Fruit fly (Drosophila melanogaster) whole organism, embryonic: ENCODE data around the gene SoYb.

Source experiments
- C15 ChIP-seq: fragments of 200-800 bp; sonication (Bioruptor generic); IDR thresholded peaks from 3 replicates; pipeline ENCODE4 v1.3.6; 2022; ENCODE audit warnings: missing biosample characterization, missing genetic modification characterization
- CG10274 ChIP-seq: fragments of 200-800 bp; sonication (Bioruptor generic); optimal IDR thresholded peaks from 3 replicates; lab custom pipeline; 2017; ENCODE audit warnings: missing biosample characterization, mild to moderate bottlenecking, missing genetic modification characterization
- CG11085 ChIP-seq: fragments of 200-800 bp; sonication (Bioruptor generic); IDR thresholded peaks from 2 replicates; pipeline ENCODE4 v1.3.6; 2022; ENCODE audit warnings: missing biosample characterization, missing genetic modification characterization
- CG11093 ChIP-seq: fragments of 200-800 bp; sonication (Bioruptor generic); IDR thresholded peaks from 3 replicates; pipeline ENCODE4 v1.3.6; 2022; ENCODE audit warnings: missing biosample characterization, missing genetic modification characterization
- CG12236 ChIP-seq: fragments of 200-800 bp; sonication (Bioruptor generic); optimal IDR thresholded peaks from 2 replicates; lab custom pipeline; 2016; ENCODE audit warnings: missing biosample characterization, missing genetic modification characterization
- CG12391 ChIP-seq: fragments of 200-800 bp; sonication (Bioruptor generic); optimal IDR thresholded peaks from 3 replicates; lab custom pipeline; 2018; ENCODE audit warnings: missing biosample characterization, mild to moderate bottlenecking, missing genetic modification characterization, moderate library complexity
- CG13287 ChIP-seq: fragments of 200-800 bp; sonication (Bioruptor generic); IDR thresholded peaks from 2 replicates; pipeline ENCODE4 v1.3.6; 2022; ENCODE audit warnings: missing biosample characterization, missing genetic modification characterization; ENCODE audit not compliant: partially characterized antibody
- CG16863 ChIP-seq: fragments of 200-800 bp; sonication (Bioruptor generic); optimal IDR thresholded peaks from 3 replicates; lab custom pipeline; 2016; ENCODE audit warnings: missing biosample characterization, missing genetic modification characterization
- CG2120 ChIP-seq: fragments of 200-800 bp; sonication (Bioruptor generic); optimal IDR thresholded peaks from 3 replicates; lab custom pipeline; 2016; ENCODE audit warnings: missing biosample characterization, missing genetic modification characterization
- CG3281 ChIP-seq: fragments of 200-800 bp; sonication (Bioruptor generic); optimal IDR thresholded peaks from 3 replicates; lab custom pipeline; 2017; ENCODE audit warnings: missing biosample characterization, mild to moderate bottlenecking, missing genetic modification characterization
- CG33557 ChIP-seq: fragments of 200-800 bp; sonication (Bioruptor generic); optimal IDR thresholded peaks from 2 replicates; lab custom pipeline; 2019; ENCODE audit warnings: missing biosample characterization, mild to moderate bottlenecking, missing genetic modification characterization, moderate library complexity
- CG3726 ChIP-seq: fragments of 200-800 bp; sonication (Bioruptor generic); IDR thresholded peaks from 3 replicates; pipeline ENCODE4, ENCODE4 v1.3.6; 2022; ENCODE audit warnings: missing biosample characterization, missing genetic modification characterization
- CG4360 ChIP-seq: fragments of 200-800 bp; sonication (Bioruptor generic); IDR thresholded peaks from 2 replicates; pipeline ENCODE4 v1.3.6; 2022; ENCODE audit warnings: missing biosample characterization, missing genetic modification characterization
- CG4707 ChIP-seq: fragments of 200-800 bp; sonication (Bioruptor generic); optimal IDR thresholded peaks from 2 replicates; lab custom pipeline; 2018; ENCODE audit warnings: missing biosample characterization, mild to moderate bottlenecking, missing genetic modification characterization, moderate library complexity
- CG6813 ChIP-seq: fragments of 200-800 bp; sonication (Bioruptor generic); optimal IDR thresholded peaks from 2 replicates; lab custom pipeline; 2017; ENCODE audit warnings: missing biosample characterization, missing genetic modification characterization, mild to moderate bottlenecking, moderate library complexity, missing genetic modification reagents
- CG9797 ChIP-seq: fragments of 200-800 bp; sonication (Bioruptor generic); optimal IDR thresholded peaks from 3 replicates; lab custom pipeline; 2018; ENCODE audit warnings: missing biosample characterization, mild to moderate bottlenecking, missing genetic modification characterization
- CkIIα-i1 ChIP-seq: fragments of 200-800 bp; sonication (Bioruptor generic); IDR thresholded peaks from 2 replicates; pipeline ENCODE4 v1.3.6; 2022; ENCODE audit warnings: missing biosample characterization, missing genetic modification characterization
- Dad ChIP-seq: fragments of 200-800 bp; sonication (Bioruptor generic); optimal IDR thresholded peaks from 3 replicates; lab custom pipeline; 2016; ENCODE audit warnings: missing biosample characterization, missing genetic modification characterization
- Doc2 ChIP-seq: fragments of 200-800 bp; sonication (Bioruptor generic); IDR thresholded peaks from 2 replicates; pipeline ENCODE4 v1.3.6; 2022; ENCODE audit warnings: missing biosample characterization, missing genetic modification characterization
- Fer1 ChIP-seq: fragments of 200-800 bp; sonication (Bioruptor generic); optimal IDR thresholded peaks from 2 replicates; lab custom pipeline; 2017; ENCODE audit warnings: missing biosample characterization, mild to moderate bottlenecking, missing genetic modification characterization
- H2.0 ChIP-seq: fragments of 200-800 bp; sonication (Bioruptor generic); IDR thresholded peaks from 2 replicates; pipeline ENCODE4 v1.3.6; 2022; ENCODE audit warnings: missing biosample characterization, missing genetic modification characterization
- NC2β ChIP-seq: fragments of 200-800 bp; sonication (Bioruptor generic); optimal IDR thresholded peaks from 2 replicates; lab custom pipeline; 2016; ENCODE audit warnings: missing biosample characterization, missing genetic modification characterization
- NK7.1 ChIP-seq: fragments of 200-800 bp; sonication (Bioruptor generic); optimal IDR thresholded peaks from 3 replicates; lab custom pipeline; 2016; ENCODE audit warnings: missing biosample characterization, missing genetic modification characterization
- Neu2 ChIP-seq: fragments of 200-800 bp; sonication (Bioruptor generic); optimal IDR thresholded peaks from 3 replicates; lab custom pipeline; 2016; ENCODE audit warnings: missing biosample characterization, missing genetic modification characterization, borderline replicate concordance
- Nf-YA ChIP-seq: fragments of 200-800 bp; sonication (Bioruptor generic); IDR thresholded peaks from 2 replicates; pipeline ENCODE4 v1.3.6; 2022; ENCODE audit warnings: missing biosample characterization, missing genetic modification characterization
- Nf-YC ChIP-seq: fragments of 200-800 bp; optimal IDR thresholded peaks from 3 replicates; lab custom pipeline; 2019; ENCODE audit warnings: missing biosample characterization, mild to moderate bottlenecking, missing genetic modification characterization, moderate library complexity
- Side ChIP-seq: fragments of 200-800 bp; sonication (Bioruptor generic); optimal IDR thresholded peaks from 2 replicates; lab custom pipeline; 2016; ENCODE audit warnings: missing biosample characterization, missing genetic modification characterization
- Sox102F ChIP-seq: fragments of 200-800 bp; sonication (Bioruptor generic); optimal IDR thresholded peaks from 2 replicates; lab custom pipeline; 2018; ENCODE audit warnings: missing biosample characterization, mild to moderate bottlenecking, missing genetic modification characterization, moderate library complexity
- ab ChIP-seq: fragments of 200-800 bp; sonication (Bioruptor generic); optimal IDR thresholded peaks from 2 replicates; lab custom pipeline; 2016; ENCODE audit warnings: missing biosample characterization, missing genetic modification characterization
- amos ChIP-seq: fragments of 200-800 bp; sonication (Bioruptor generic); IDR thresholded peaks from 2 replicates; pipeline ENCODE4 v1.3.6; 2022; ENCODE audit warnings: missing biosample characterization, missing genetic modification characterization; ENCODE audit not compliant: partially characterized antibody
- bab2 ChIP-seq: fragments of 200-800 bp; sonication (Bioruptor generic); optimal IDR thresholded peaks from 2 replicates; lab custom pipeline; 2016; ENCODE audit warnings: missing biosample characterization, missing genetic modification characterization
- chif ChIP-seq, 2 experiments: fragments of 200-800 bp; sonication (Bioruptor generic); optimal IDR thresholded peaks; 3 replicates each; lab custom pipeline; 2016; ENCODE audit warnings: missing biosample characterization in 2 of 2, missing genetic modification characterization in 2 of 2
- dati ChIP-seq: fragments of 200-800 bp; sonication (Bioruptor generic); IDR thresholded peaks from 2 replicates; pipeline ENCODE4 v1.3.6; 2022; ENCODE audit warnings: missing biosample characterization, missing genetic modification characterization
- disco-r ChIP-seq: fragments of 200-800 bp; sonication (Bioruptor generic); optimal IDR thresholded peaks from 2 replicates; lab custom pipeline; 2016; ENCODE audit warnings: missing biosample characterization, missing genetic modification characterization
- ems ChIP-seq: fragments of 200-800 bp; sonication (Bioruptor generic); optimal IDR thresholded peaks from 3 replicates; lab custom pipeline; 2016; ENCODE audit warnings: missing biosample characterization, missing genetic modification characterization
- ham ChIP-seq: fragments of 200-800 bp; sonication (Bioruptor generic); IDR thresholded peaks from 2 replicates; pipeline ENCODE4 v1.3.6; 2022; ENCODE audit warnings: missing biosample characterization, missing genetic modification characterization
- her ChIP-seq: fragments of 200-800 bp; sonication (Bioruptor generic); optimal IDR thresholded peaks from 2 replicates; lab custom pipeline; 2016; ENCODE audit warnings: missing biosample characterization, missing genetic modification characterization
- kni ChIP-seq: fragments of 200-800 bp; sonication (Bioruptor generic); optimal IDR thresholded peaks from 3 replicates; lab custom pipeline; 2017; ENCODE audit warnings: mild to moderate bottlenecking, missing biosample characterization, missing genetic modification reagents, missing genetic modification characterization
- lbe ChIP-seq: fragments of 200-800 bp; sonication (Bioruptor generic); optimal IDR thresholded peaks from 2 replicates; lab custom pipeline; 2016; ENCODE audit warnings: missing biosample characterization, mild to moderate bottlenecking, missing genetic modification characterization
- onecut ChIP-seq: fragments of 200-800 bp; sonication (Bioruptor generic); IDR thresholded peaks from 2 replicates; pipeline ENCODE4 v1.3.6; 2022; ENCODE audit warnings: missing biosample characterization, missing genetic modification characterization
- pan ChIP-seq, 4 experiments: fragments of >200 bp in 3 of 4; fragments of 200-800 bp in 1 of 4; sonication (Bioruptor generic) in 1 of 4; optimal IDR thresholded peaks in 3 of 4; IDR thresholded peaks in 1 of 4; 2 replicates each; pipeline versions ENCODE4 v1.3.6 to Lab custom; 2017 to 2022; ENCODE audit warnings: missing biosample characterization in 2 of 4, missing genetic modification characterization in 2 of 4, mixed read lengths in 1 of 4
- pzg ChIP-seq: fragments of 200-800 bp; sonication (Bioruptor generic); optimal IDR thresholded peaks from 3 replicates; lab custom pipeline; 2018; ENCODE audit warnings: missing biosample characterization, mild to moderate bottlenecking, missing genetic modification characterization, moderate library complexity
- sc ChIP-seq, 3 experiments: fragments of >200 bp in 2 of 3; fragments of 200-800 bp in 1 of 3; sonication (Bioruptor generic) in 1 of 3; optimal IDR thresholded peaks; 2 replicates in 2 of 3; 3 replicates in 1 of 3; lab custom pipeline; 2017; ENCODE audit warnings: mild to moderate bottlenecking in 1 of 3, missing biosample characterization in 1 of 3, missing genetic modification characterization in 1 of 3, missing genetic modification reagents in 1 of 3
- sens-2 ChIP-seq: fragments of 200-800 bp; sonication (Bioruptor generic); IDR thresholded peaks from 2 replicates; pipeline ENCODE4 v1.3.6; 2022; ENCODE audit warnings: missing biosample characterization, missing genetic modification characterization
- sug ChIP-seq: fragments of 200-800 bp; optimal IDR thresholded peaks from 2 replicates; lab custom pipeline; 2019; ENCODE audit warnings: missing biosample characterization, mild to moderate bottlenecking, missing genetic modification characterization, moderate library complexity
- tll ChIP-seq, 2 experiments: fragments of 200-800 bp in 1 of 2; fragments of >200 bp in 1 of 2; sonication (Bioruptor generic) in 1 of 2; optimal IDR thresholded peaks; 2 replicates each; lab custom pipeline; 2017 to 2019; ENCODE audit warnings: missing biosample characterization in 2 of 2, missing genetic modification characterization in 2 of 2, mild to moderate bottlenecking in 1 of 2, moderate library complexity in 1 of 2
- trh ChIP-seq: fragments of 200-800 bp; sonication (Bioruptor generic); optimal IDR thresholded peaks from 2 replicates; lab custom pipeline; 2016; ENCODE audit warnings: missing biosample characterization, missing genetic modification characterization
- zen2 ChIP-seq: fragments of 200-800 bp; sonication (Bioruptor generic); IDR thresholded peaks from 3 replicates; pipeline ENCODE4 v1.3.6; 2022; ENCODE audit warnings: missing biosample characterization, missing genetic modification characterization; ENCODE audit not compliant: partially characterized antibody

SoYb gene

DNA sequence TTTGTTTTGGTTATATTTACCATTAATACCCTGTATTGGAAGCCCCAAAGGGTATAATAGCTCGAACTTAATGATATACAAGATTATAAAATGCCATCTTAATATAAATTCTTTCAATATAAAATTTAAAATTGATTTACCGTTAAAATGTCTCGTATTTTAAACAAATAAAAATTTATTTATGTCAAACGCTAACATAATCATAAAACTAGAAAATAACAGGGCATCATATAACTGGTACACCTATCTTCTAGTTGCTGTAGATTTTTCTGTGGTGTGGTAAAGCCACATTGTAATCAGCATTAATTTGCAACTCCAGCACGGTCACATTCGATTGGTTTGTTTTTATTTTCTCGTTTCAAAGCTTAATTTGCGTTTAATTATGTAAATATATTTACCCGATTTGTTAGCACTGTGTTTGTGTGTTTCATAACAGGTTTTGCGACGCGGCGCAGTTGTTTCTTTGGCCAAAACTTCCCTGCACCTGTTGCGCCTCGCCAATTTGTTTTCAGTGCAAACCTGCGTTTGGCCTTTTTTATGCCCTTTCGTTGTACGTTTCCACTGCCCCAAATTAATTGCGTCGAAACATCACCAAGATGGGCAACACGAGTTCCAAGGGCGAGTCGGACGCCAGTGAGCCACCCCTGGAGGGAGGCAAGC, 45.4 kb downstream of the SoYb start, which contains the start of the genes CG4658 and CG5846 (continued):
- TF ChIP-seq CG3281 (GFP tag; lab: Kevin White, UChicago) (peak; percentile 89), CG16863 (GFP tag; lab: Kevin White, UChicago) (peak; percentile 87), chif (GFP tag; optimal IDR thresholded peaks at IDR 0.05; lab: Kevin White, UChicago) (peak; percentile 83 to 92), Neu2 (GFP tag; lab: Kevin White, UChicago) (no peak), zen2 (GFP tag; lab: Robert Waterston, UW) (no peak), sc (optimal IDR thresholded peaks at IDR 0.05; lab: Kevin White, UChicago) (no peak), sc (GFP tag; optimal IDR thresholded peaks at IDR 0.05; lab: Kevin White, UChicago) (peak; percentile 82), Sox102F (GFP tag; lab: Kevin White, UChicago) (peak; percentile 98), her (GFP tag; lab: Kevin White, UChicago) (peak; percentile 43), Doc2 (GFP tag; lab: Robert Waterston, UW) (peak; percentile 48; the same call in 1 of the 2 replicates), tll (GFP tag; optimal IDR thresholded peaks at IDR 0.05; lab: Kevin White, UChicago) (peak in 1 of 2 experiments; percentile 54), disco-r (GFP tag; lab: Kevin White, UChicago) (peak; percentile 81), Nf-YA (peak; percentile 88), CG4360 (GFP tag; lab: Robert Waterston, UW) (peak; percentile 38; the same call in 1 of the 2 replicates), CG6813 (GFP tag; lab: Kevin White, UChicago) (peak; percentile 79), trh (GFP tag; lab: Kevin White, UChicago) (peak; percentile 80), CG4707 (GFP tag; lab: Kevin White, UChicago) (peak; percentile 64), CG2120 (GFP tag; lab: Kevin White, UChicago) (peak; percentile 95), Side (GFP tag; lab: Kevin White, UChicago) (peak; percentile 54), bab2 (GFP tag; lab: Kevin White, UChicago) (peak; percentile 90), CG11093 (peak; percentile 91), CG10274 (GFP tag; lab: Kevin White, UChicago) (peak; percentile 44), ham (GFP tag; lab: Robert Waterston, UW) (peak; percentile 50; the same call in 1 of the 2 replicates), NK7.1 (GFP tag; lab: Kevin White, UChicago) (peak; percentile 39), lbe (GFP tag; lab: Kevin White, UChicago) (peak; percentile 74), dati (GFP tag; lab: Robert Waterston, UW) (peak; percentile 79), CG13287 (GFP tag; lab: Robert Waterston, UW) (peak; percentile 41; the same call in 1 of the 2 replicates), Fer1 (GFP tag; lab: Kevin White, UChicago) (peak; percentile 88), onecut (GFP tag; lab: Robert Waterston, UW) (peak; percentile 66), pan (optimal IDR thresholded peaks at IDR 0.05; lab: Kevin White, UChicago) (peak in 1 of 2 experiments; percentile 69), pan (GFP tag; optimal IDR thresholded peaks at IDR 0.05 in 1 of 2, IDR thresholded peaks at IDR 0.05 in 1 of 2) (peak; percentile 80 to 97), CG12236 (GFP tag; lab: Kevin White, UChicago) (peak; percentile 91), CG9797 (peak; percentile 77), H2.0 (GFP tag; lab: Robert Waterston, UW) (peak; percentile 91), NC2β (peak; percentile 84), CG3726 (GFP tag; lab: Robert Waterston, UW) (peak; percentile 94), CG33557 (GFP tag; lab: Kevin White, UChicago) (peak; percentile 83), kni (peak; percentile 29), CG11085 (GFP tag; lab: Robert Waterston, UW) (peak; percentile 92), Dad (GFP tag; lab: Kevin White, UChicago) (peak; percentile 17), amos (GFP tag; lab: Robert Waterston, UW) (no peak), C15 (GFP tag; lab: Robert Waterston, UW) (peak; percentile 78; the same call in 2 of the 3 replicates), sens-2 (GFP tag; lab: Robert Waterston, UW) (peak; percentile 75), pzg (peak; percentile 52), Nf-YC (tag; lab: Kevin White, UChicago) (peak; percentile 81), CG12391 (tag; lab: Kevin White, UChicago) (peak; percentile 98), ems (GFP tag; lab: Kevin White, UChicago) (peak; percentile 80), CkIIα-i1 (GFP tag; lab: Robert Waterston, UW) (no peak; the same call in 1 of the 2 replicates), ab (GFP tag; lab: Kevin White, UChicago) (peak; percentile 26), sug (tag; lab: Kevin White, UChicago) (peak; percentile 85)
